Fruit fly (Drosophila melanogaster): ENCODE results near the gene tal-2A.

The tal-2A gene

DNA sequence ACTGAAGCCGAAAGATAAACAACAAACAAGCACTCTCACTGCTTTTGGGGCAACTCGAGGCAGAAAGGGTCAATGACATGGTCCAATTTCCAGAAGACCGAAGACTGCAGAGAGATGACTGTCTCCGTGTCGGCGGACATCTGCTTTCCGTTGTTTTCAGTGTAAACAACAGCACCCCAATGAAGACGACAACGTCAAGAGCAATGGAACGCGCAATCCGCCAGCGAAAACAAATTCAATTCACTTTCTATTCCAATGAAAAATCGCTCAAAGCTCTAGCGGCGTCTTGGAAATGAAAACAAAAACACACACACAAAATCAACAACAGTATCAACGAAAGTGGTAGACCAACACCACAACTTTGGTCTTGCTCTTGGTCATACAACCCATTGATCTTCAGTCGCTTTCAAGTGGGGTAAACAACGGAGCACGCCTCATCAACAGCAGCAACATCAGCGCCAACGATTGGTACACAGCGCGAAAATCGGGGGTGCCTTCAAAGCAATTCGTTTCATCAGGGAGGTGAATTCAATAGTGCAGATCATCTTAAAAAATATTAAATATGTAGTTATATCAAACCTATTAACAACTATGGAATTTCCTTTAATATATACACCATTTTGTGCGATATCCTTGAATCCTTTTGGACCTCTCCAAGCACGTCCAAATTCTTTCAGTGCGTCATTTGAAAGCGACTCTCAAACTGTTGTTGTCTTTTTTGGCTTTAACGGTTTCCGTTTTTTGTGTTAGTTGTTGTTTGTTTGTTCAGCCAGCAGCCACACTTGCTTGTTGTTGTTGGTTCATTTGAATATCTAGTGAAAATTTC lies 4.8 kb downstream of the tal-2A start (continued):
- TF ChIP-seq Fer2 (tag; optimal IDR thresholded peaks at IDR 0.05) = no peak
- TF ChIP-seq ken (GFP tag; IDR thresholded peaks at IDR 0.05) = peak; percentile 62; the same call in 2 of the 3 replicates
- TF ChIP-seq Atf-2 (GFP tag; optimal IDR thresholded peaks at IDR 0.05) = no peak
- TF ChIP-seq ara (GFP tag; IDR thresholded peaks at IDR 0.05) = peak; percentile 27; the same call in 1 of the 2 replicates
- TF ChIP-seq CG7987 (GFP tag; optimal IDR thresholded peaks at IDR 0.05) = no peak
- peak; percentile 5 for TF ChIP-seq Fer3 (tag; optimal IDR thresholded peaks at IDR 0.05)
- peak in 1 of 2 experiments; percentile 73 for TF ChIP-seq Hr51 (GFP tag; optimal IDR thresholded peaks at IDR 0.05)
- TF ChIP-seq ssp (GFP tag; IDR thresholded peaks at IDR 0.05) = peak; percentile 43
- no peak for TF ChIP-seq CG34224 (GFP tag; IDR thresholded peaks at IDR 0.05; ENCODE audit: partially characterized antibody)
- TF ChIP-seq CG7928 (GFP tag; optimal IDR thresholded peaks at IDR 0.05) = no peak
- TF ChIP-seq Abd-B (GFP tag; optimal IDR thresholded peaks at IDR 0.05) = peak; percentile 53
- TF ChIP-seq CG8290 (GFP tag; optimal IDR thresholded peaks at IDR 0.05) = no peak
- TF ChIP-seq CG8290 (tag; optimal IDR thresholded peaks at IDR 0.05) = no peak
- TF ChIP-seq CG11723 (GFP tag; optimal IDR thresholded peaks at IDR 0.05) = peak; percentile 56
- TF ChIP-seq ap (GFP tag; IDR thresholded peaks at IDR 0.05) = no peak; the same call in 1 of the 2 replicates
- TF ChIP-seq CG9609 (GFP tag; optimal IDR thresholded peaks at IDR 0.05) = no peak
- TF ChIP-seq Lim3 (GFP tag; IDR thresholded peaks at IDR 0.05) = peak; percentile 10; the same call in 1 of the 2 replicates
- TF ChIP-seq gfzf (GFP tag; optimal IDR thresholded peaks at IDR 0.05) = no peak
- peak; percentile 84 for TF ChIP-seq CG17361 (GFP tag; IDR thresholded peaks at IDR 0.05)
- TF ChIP-seq row (GFP tag; IDR thresholded peaks at IDR 0.05) = peak; percentile 58
- no peak for TF ChIP-seq da (GFP tag; optimal IDR thresholded peaks at IDR 0.05)
- TF ChIP-seq D19A (tag; optimal IDR thresholded peaks at IDR 0.05) = peak; percentile 57
- 0 out of 3 replicates have a peak, but pooled peaks have one; percentile 16 for TF ChIP-seq CG11456 (GFP tag; IDR thresholded peaks at IDR 0.05)
- no peak for TF ChIP-seq HmgD (GFP tag; optimal IDR thresholded peaks at IDR 0.05)
- peak; percentile 66 for TF ChIP-seq CG15601 (tag; optimal IDR thresholded peaks at IDR 0.05)
- TF ChIP-seq NK7.1 (GFP tag; optimal IDR thresholded peaks at IDR 0.05) = no peak
- no peak for TF ChIP-seq cad (GFP tag; optimal IDR thresholded peaks at IDR 0.05)
- no peak for TF ChIP-seq CG10565 (GFP tag; optimal IDR thresholded peaks at IDR 0.05)
- TF ChIP-seq CG11085 (GFP tag; IDR thresholded peaks at IDR 0.05) = no peak
- peak; percentile 83 for TF ChIP-seq croc (GFP tag; conservative IDR thresholded peaks at IDR 0.05)
- TF ChIP-seq HHEX (GFP tag; optimal IDR thresholded peaks at IDR 0.05) = peak; percentile 11
- TF ChIP-seq sna (GFP tag; IDR thresholded peaks at IDR 0.05; ENCODE audit: partially characterized antibody) = no peak
- TF ChIP-seq CG14667 (GFP tag; IDR thresholded peaks at IDR 0.05) = peak; percentile 42; the same call in 1 of the 2 replicates
- TF ChIP-seq lbe (GFP tag; optimal IDR thresholded peaks at IDR 0.05) = no peak
- TF ChIP-seq Ets65A (GFP tag) = peak; percentile 16
- TF ChIP-seq CG4730 (GFP tag; IDR thresholded peaks at IDR 0.05) = peak; percentile 34; the same call in 1 of the 2 replicates
- TF ChIP-seq CG6654 (GFP tag; optimal IDR thresholded peaks at IDR 0.05) = peak; percentile 83
- TF ChIP-seq BtbVII (GFP tag; optimal IDR thresholded peaks at IDR 0.05) = no peak
- TF ChIP-seq tup (GFP tag; optimal IDR thresholded peaks at IDR 0.05) = no peak
- TF ChIP-seq CG7556 (GFP tag; optimal IDR thresholded peaks at IDR 0.05) = peak; percentile 73
- TF ChIP-seq scrt (GFP tag; optimal IDR thresholded peaks at IDR 0.05) = peak; percentile 16
- peak; percentile 86 for TF ChIP-seq CG18262 (tag; optimal IDR thresholded peaks at IDR 0.05)
- TF ChIP-seq vfl (GFP tag; optimal IDR thresholded peaks at IDR 0.05) = no peak
- TF ChIP-seq CG2116 (GFP tag; optimal IDR thresholded peaks at IDR 0.05) = no peak
- no peak for TF ChIP-seq NFAT (GFP tag; IDR thresholded peaks at IDR 0.05)
- TF ChIP-seq fd96Cb (tag; optimal IDR thresholded peaks at IDR 0.05) = peak; percentile 77
- TF ChIP-seq CkIIα-i1 (GFP tag; IDR thresholded peaks at IDR 0.05) = no peak
- no peak for TF ChIP-seq abd-A (tag; optimal IDR thresholded peaks at IDR 0.05)
- TF ChIP-seq CG31441 (GFP tag; IDR thresholded peaks at IDR 0.05) = peak; percentile 72

All from whole organism, embryonic.